Fruit fly (Drosophila melanogaster) whole organism, embryonic: ENCODE data around the gene ppk17.

Source experiments
- B-H1 ChIP-seq: fragments of 200-800 bp; sonication (Bioruptor generic); IDR thresholded peaks from 3 replicates; pipeline ENCODE4 v1.3.6; 2022; ENCODE audit warnings: missing biosample characterization, missing genetic modification characterization
- Blimp-1 ChIP-seq: fragments of 200-800 bp; sonication (Bioruptor generic); optimal IDR thresholded peaks from 3 replicates; lab custom pipeline; 2018; ENCODE audit warnings: missing biosample characterization, missing genetic modification characterization, mild to moderate bottlenecking, moderate library complexity, missing genetic modification reagents
- BtbVII ChIP-seq: fragments of 200-800 bp; sonication (Bioruptor generic); optimal IDR thresholded peaks from 3 replicates; lab custom pipeline; 2017; ENCODE audit warnings: missing biosample characterization, mild to moderate bottlenecking, missing genetic modification characterization
- CG10366 ChIP-seq: fragments of 200-800 bp; sonication (Bioruptor generic); IDR thresholded peaks from 2 replicates; pipeline ENCODE4 v1.3.6; 2022; ENCODE audit warnings: missing biosample characterization, missing genetic modification characterization
- CG10431 ChIP-seq: fragments of 200-800 bp; sonication (Bioruptor generic); optimal IDR thresholded peaks from 3 replicates; lab custom pipeline; 2018; ENCODE audit warnings: missing biosample characterization, mild to moderate bottlenecking, missing genetic modification characterization
- CG10979 ChIP-seq: fragments of 200-800 bp; sonication (Bioruptor generic); optimal IDR thresholded peaks from 2 replicates; lab custom pipeline; 2018; ENCODE audit warnings: missing biosample characterization, mild to moderate bottlenecking, missing genetic modification characterization, moderate library complexity
- CG12769 ChIP-seq: fragments of 200-800 bp; sonication (Bioruptor generic); optimal IDR thresholded peaks from 2 replicates; lab custom pipeline; 2019; ENCODE audit warnings: missing biosample characterization, mild to moderate bottlenecking, missing genetic modification characterization, moderate library complexity
- CG13775 ChIP-seq: fragments of 200-800 bp; sonication (Bioruptor generic); optimal IDR thresholded peaks from 3 replicates; lab custom pipeline; 2017; ENCODE audit warnings: missing biosample characterization, mild to moderate bottlenecking, missing genetic modification characterization
- CG14667 ChIP-seq: fragments of 200-800 bp; sonication (Bioruptor generic); IDR thresholded peaks from 2 replicates; pipeline ENCODE4 v1.3.6; 2022; ENCODE audit warnings: missing biosample characterization, missing genetic modification characterization
- CG17568 ChIP-seq: fragments of 200-800 bp; sonication (Bioruptor generic); optimal IDR thresholded peaks from 2 replicates; lab custom pipeline; 2018; ENCODE audit warnings: missing biosample characterization, mild to moderate bottlenecking, missing genetic modification characterization, moderate library complexity
- CG32532 ChIP-seq: fragments of 200-800 bp; sonication (Bioruptor generic); IDR thresholded peaks from 2 replicates; pipeline ENCODE4 v1.3.6; 2022; ENCODE audit warnings: missing biosample characterization, missing genetic modification characterization
- CG33213 ChIP-seq: fragments of 200-800 bp; sonication (Bioruptor generic); optimal IDR thresholded peaks from 3 replicates; lab custom pipeline; 2016; ENCODE audit warnings: missing biosample characterization, missing genetic modification characterization
- CG3726 ChIP-seq: fragments of 200-800 bp; sonication (Bioruptor generic); IDR thresholded peaks from 3 replicates; pipeline ENCODE4, ENCODE4 v1.3.6; 2022; ENCODE audit warnings: missing biosample characterization, missing genetic modification characterization
- CG3995 ChIP-seq: fragments of 200-800 bp; sonication (Bioruptor generic); optimal IDR thresholded peaks from 3 replicates; lab custom pipeline; 2016; ENCODE audit warnings: missing biosample characterization, missing genetic modification characterization
- CG4854 ChIP-seq: fragments of 200-800 bp; sonication (Bioruptor generic); optimal IDR thresholded peaks from 2 replicates; lab custom pipeline; 2016; ENCODE audit warnings: missing biosample characterization, missing genetic modification characterization, inconsistent platforms
- CG5245 ChIP-seq: fragments of 200-800 bp; sonication (Bioruptor generic); optimal IDR thresholded peaks from 3 replicates; lab custom pipeline; 2016; ENCODE audit warnings: missing biosample characterization, missing genetic modification characterization
- CG6689 ChIP-seq: fragments of 200-800 bp; sonication (Bioruptor generic); IDR thresholded peaks from 2 replicates; pipeline ENCODE4 v1.3.6; 2022; ENCODE audit warnings: missing biosample characterization, missing genetic modification characterization
- CG7556 ChIP-seq: fragments of 200-800 bp; sonication (Bioruptor generic); optimal IDR thresholded peaks from 2 replicates; lab custom pipeline; 2017; ENCODE audit warnings: missing biosample characterization, mild to moderate bottlenecking, missing genetic modification characterization
- CG8765 ChIP-seq: fragments of 200-800 bp; sonication (Bioruptor generic); IDR thresholded peaks from 2 replicates; pipeline ENCODE4 v1.3.6; 2022; ENCODE audit warnings: missing biosample characterization, missing genetic modification characterization
- CHES-1-like ChIP-seq: fragments of 200-800 bp; sonication (Bioruptor generic); optimal IDR thresholded peaks from 2 replicates; lab custom pipeline; 2016; ENCODE audit warnings: missing biosample characterization, missing genetic modification characterization
- Dip3 ChIP-seq: fragments of 200-800 bp; sonication (Bioruptor generic); optimal IDR thresholded peaks from 3 replicates; lab custom pipeline; 2016; ENCODE audit warnings: missing biosample characterization, missing genetic modification characterization
- Elba2 ChIP-seq: fragments of 200-800 bp; sonication (Bioruptor generic); optimal IDR thresholded peaks from 3 replicates; lab custom pipeline; 2016; ENCODE audit warnings: missing biosample characterization, missing genetic modification characterization
- Ets65A ChIP-seq: fragments of 200-800 bp; sonication (Bioruptor generic); peaks from one replicate; lab custom pipeline; 2016; ENCODE audit warnings: missing biosample characterization, missing genetic modification characterization
- Ets97D ChIP-seq: fragments of 200-800 bp; sonication (Bioruptor generic); optimal IDR thresholded peaks from 3 replicates; lab custom pipeline; 2016; ENCODE audit warnings: missing biosample characterization, missing genetic modification characterization
- H2.0 ChIP-seq: fragments of 200-800 bp; sonication (Bioruptor generic); IDR thresholded peaks from 2 replicates; pipeline ENCODE4 v1.3.6; 2022; ENCODE audit warnings: missing biosample characterization, missing genetic modification characterization
- HLH3B ChIP-seq: fragments of 200-800 bp; sonication (Bioruptor generic); IDR thresholded peaks from 2 replicates; pipeline ENCODE4 v1.3.6; 2022; ENCODE audit warnings: missing biosample characterization, missing genetic modification characterization
- MESR4 ChIP-seq: fragments of 200-800 bp; sonication (Bioruptor generic); optimal IDR thresholded peaks from 2 replicates; lab custom pipeline; 2018; ENCODE audit warnings: missing biosample characterization, mild to moderate bottlenecking, missing genetic modification characterization, moderate library complexity
- Mrtf ChIP-seq: fragments of 200-800 bp; sonication (Bioruptor generic); IDR thresholded peaks from 3 replicates; pipeline ENCODE4 v1.3.6; 2022; ENCODE audit warnings: missing biosample characterization, missing genetic modification characterization
- NFAT ChIP-seq: fragments of 200-800 bp; sonication (Bioruptor generic); IDR thresholded peaks from 2 replicates; pipeline ENCODE4 v1.3.6; 2022; ENCODE audit warnings: missing biosample characterization, missing genetic modification characterization
- Nf-YC ChIP-seq: fragments of 200-800 bp; optimal IDR thresholded peaks from 3 replicates; lab custom pipeline; 2019; ENCODE audit warnings: missing biosample characterization, mild to moderate bottlenecking, missing genetic modification characterization, moderate library complexity
- NfI ChIP-seq: fragments of 200-800 bp; sonication (Bioruptor generic); optimal IDR thresholded peaks from 3 replicates; lab custom pipeline; 2018; ENCODE audit warnings: missing biosample characterization, mild to moderate bottlenecking, missing genetic modification characterization, moderate library complexity
- YL-1 ChIP-seq: fragments of 200-800 bp; sonication (Bioruptor generic); optimal IDR thresholded peaks from 3 replicates; lab custom pipeline; 2017; ENCODE audit warnings: missing biosample characterization, mild to moderate bottlenecking, missing genetic modification characterization
- ap ChIP-seq: fragments of 200-800 bp; sonication (Bioruptor generic); IDR thresholded peaks from 2 replicates; pipeline ENCODE4 v1.3.6; 2022; ENCODE audit warnings: missing biosample characterization, missing genetic modification characterization
- ase ChIP-seq: fragments of 200-800 bp; sonication (Bioruptor generic); IDR thresholded peaks from 3 replicates; pipeline ENCODE4 v1.3.6; 2022; ENCODE audit warnings: missing biosample characterization, missing genetic modification characterization
- bigmax ChIP-seq: fragments of 200-800 bp; sonication (Bioruptor generic); optimal IDR thresholded peaks from 2 replicates; lab custom pipeline; 2018; ENCODE audit warnings: missing biosample characterization, mild to moderate bottlenecking, missing genetic modification characterization
- cas ChIP-seq: fragments of 200-800 bp; sonication (Bioruptor generic); IDR thresholded peaks from 2 replicates; pipeline ENCODE4 v1.3.6; 2022; ENCODE audit warnings: missing biosample characterization, missing genetic modification characterization
- chn ChIP-seq: fragments of 200-800 bp; sonication (Bioruptor generic); optimal IDR thresholded peaks from 2 replicates; lab custom pipeline; 2016; ENCODE audit warnings: missing biosample characterization, missing genetic modification characterization
- eyg ChIP-seq: fragments of 200-800 bp; sonication (Bioruptor generic); optimal IDR thresholded peaks from 3 replicates; lab custom pipeline; 2016; ENCODE audit warnings: missing biosample characterization, missing genetic modification characterization
- gcm2 ChIP-seq: fragments of 200-800 bp; sonication (Bioruptor generic); optimal IDR thresholded peaks from 2 replicates; lab custom pipeline; 2016; ENCODE audit warnings: missing biosample characterization, missing genetic modification characterization
- h ChIP-seq: fragments of >200 bp; optimal IDR thresholded peaks from 2 replicates; lab custom pipeline; 2017
- hbn ChIP-seq: fragments of 200-800 bp; sonication (Bioruptor generic); IDR thresholded peaks from 2 replicates; pipeline ENCODE4 v1.3.6; 2022; ENCODE audit warnings: missing biosample characterization, missing genetic modification characterization; ENCODE audit not compliant: partially characterized antibody
- inv ChIP-seq: fragments of 200-800 bp; sonication (Bioruptor generic); IDR thresholded peaks from 2 replicates; pipeline ENCODE4 v1.3.6; 2022; ENCODE audit warnings: missing biosample characterization, missing genetic modification characterization; ENCODE audit not compliant: partially characterized antibody
- jing ChIP-seq: fragments of 200-800 bp; sonication (Bioruptor generic); optimal IDR thresholded peaks from 2 replicates; lab custom pipeline; 2018; ENCODE audit warnings: missing biosample characterization, mild to moderate bottlenecking, missing genetic modification characterization
- lola ChIP-seq, 3 experiments: fragments of >200 bp in 2 of 3; fragments of 200-800 bp in 1 of 3; sonication (Bioruptor generic) in 1 of 3; optimal IDR thresholded peaks; 2 replicates each; lab custom pipeline; 2017 to 2019; ENCODE audit warnings: missing biosample characterization in 3 of 3, missing genetic modification characterization in 3 of 3, mild to moderate bottlenecking in 1 of 3, moderate library complexity in 1 of 3
- nmo ChIP-seq: fragments of 200-800 bp; sonication (Bioruptor generic); optimal IDR thresholded peaks from 2 replicates; lab custom pipeline; 2018; ENCODE audit warnings: missing biosample characterization, mild to moderate bottlenecking, missing genetic modification characterization, moderate library complexity
- nom ChIP-seq: fragments of 200-800 bp; sonication (Bioruptor generic); optimal IDR thresholded peaks from 2 replicates; lab custom pipeline; 2017; ENCODE audit warnings: missing biosample characterization, missing genetic modification characterization, mild to moderate bottlenecking, moderate library complexity, missing genetic modification reagents
- odd ChIP-seq: fragments of 200-800 bp; sonication (Bioruptor generic); optimal IDR thresholded peaks from 2 replicates; lab custom pipeline; 2017; ENCODE audit warnings: missing biosample characterization, mild to moderate bottlenecking, missing genetic modification characterization
- tio ChIP-seq: fragments of 200-800 bp; sonication (Bioruptor generic); optimal IDR thresholded peaks from 2 replicates; lab custom pipeline; 2017; ENCODE audit warnings: missing biosample characterization, missing genetic modification characterization, inconsistent platforms
- tna ChIP-seq: fragments of 200-800 bp; sonication (Bioruptor generic); IDR thresholded peaks from 2 replicates; pipeline ENCODE4 v1.3.6; 2022; ENCODE audit warnings: missing biosample characterization, missing genetic modification characterization; ENCODE audit not compliant: partially characterized antibody
- twi ChIP-seq: fragments of 200-800 bp; optimal IDR thresholded peaks from 2 replicates; lab custom pipeline; 2019; ENCODE audit warnings: missing biosample characterization, mild to moderate bottlenecking, missing genetic modification characterization, moderate library complexity
- vvl ChIP-seq: fragments of 200-800 bp; sonication (Bioruptor generic); IDR thresholded peaks from 2 replicates; pipeline ENCODE4 v1.3.6; 2022; ENCODE audit warnings: missing biosample characterization, missing genetic modification characterization
- wek ChIP-seq: fragments of 200-800 bp; sonication (Bioruptor generic); optimal IDR thresholded peaks from 3 replicates; lab custom pipeline; 2018; ENCODE audit warnings: missing biosample characterization, mild to moderate bottlenecking, missing genetic modification characterization, moderate library complexity
- yki ChIP-seq: fragments of >200 bp; optimal IDR thresholded peaks from 3 replicates; lab custom pipeline; 2018

The ppk17 gene

DNA sequence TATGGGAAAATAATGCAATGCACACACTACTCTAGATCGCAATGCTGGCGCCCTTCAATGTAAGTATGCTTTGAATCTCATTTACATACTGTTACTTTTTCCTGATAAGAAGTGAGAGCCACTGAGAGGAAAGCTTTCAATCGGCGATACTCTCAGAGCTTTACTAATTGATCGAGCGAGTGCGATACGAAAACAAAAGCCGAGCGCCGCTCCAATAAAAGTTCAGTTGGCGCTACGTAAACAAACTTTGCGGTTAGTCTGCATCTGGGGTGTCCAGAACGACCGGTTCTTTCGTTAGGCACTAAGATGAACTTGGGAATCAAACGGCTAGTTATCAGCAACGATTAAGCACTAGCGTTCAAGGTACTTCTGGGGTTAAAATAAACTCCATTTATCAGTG is 31.0 kb upstream of the ppk17 start, which contains the start of gene CG17928 (continued):
- no peak for TF ChIP-seq CHES-1-like
- TF ChIP-seq CG12769: peak; percentile 57
- TF ChIP-seq Nf-YC (tag; lab: Kevin White, UChicago): no peak
- no peak for TF ChIP-seq CG17568 (GFP tag; lab: Kevin White, UChicago)
- TF ChIP-seq CG6689: no peak
- no peak for TF ChIP-seq B-H1 (GFP tag; lab: Robert Waterston, UW)
- peak; percentile 71 for TF ChIP-seq CG3995
- TF ChIP-seq nmo (GFP tag; lab: Kevin White, UChicago): no peak
- TF ChIP-seq gcm2 (GFP tag; lab: Kevin White, UChicago): no peak
- TF ChIP-seq cas: no peak
- no peak for TF ChIP-seq wek (GFP tag; lab: Kevin White, UChicago)
- no peak for TF ChIP-seq ap (GFP tag; lab: Robert Waterston, UW)
- no peak for TF ChIP-seq odd (GFP tag; lab: Kevin White, UChicago)
- TF ChIP-seq h (lab: Kevin White, UChicago): no peak
- no peak for TF ChIP-seq Ets97D (GFP tag; lab: Kevin White, UChicago)
- TF ChIP-seq CG7556 (GFP tag; lab: Kevin White, UChicago): no peak
- no peak for TF ChIP-seq eyg (GFP tag; lab: Kevin White, UChicago)
- TF ChIP-seq Blimp-1: no peak
- no peak for TF ChIP-seq CG33213 (GFP tag; lab: Kevin White, UChicago)
- TF ChIP-seq Elba2 (GFP tag; lab: Kevin White, UChicago): no peak
- no peak for TF ChIP-seq MESR4 (GFP tag; lab: Kevin White, UChicago)
- TF ChIP-seq inv (GFP tag; lab: Robert Waterston, UW): no peak
- TF ChIP-seq CG10979: no peak
- no peak for TF ChIP-seq CG4854
- no peak for TF ChIP-seq lola (GFP tag; optimal IDR thresholded peaks at IDR 0.05; lab: Kevin White, UChicago)
- TF ChIP-seq nom (GFP tag; lab: Kevin White, UChicago): no peak
- TF ChIP-seq HLH3B: no peak; the same call in 1 of the 2 replicates
- TF ChIP-seq NfI (GFP tag; lab: Kevin White, UChicago): no peak
- TF ChIP-seq CG13775 (GFP tag; lab: Kevin White, UChicago): no peak
- no peak for TF ChIP-seq CG5245 (GFP tag; lab: Kevin White, UChicago)
- no peak for TF ChIP-seq yki
- 0 out of 2 replicates have a peak, but pooled peaks have one; percentile 11 for TF ChIP-seq CG32532 (GFP tag; lab: Robert Waterston, UW)
- TF ChIP-seq H2.0: no peak
- TF ChIP-seq CG10366 (GFP tag; lab: Robert Waterston, UW): no peak
- TF ChIP-seq CG8765 (GFP tag; lab: Robert Waterston, UW): no peak
- TF ChIP-seq bigmax: no peak
- TF ChIP-seq YL-1: no peak
- no peak for TF ChIP-seq Ets65A (GFP tag; lab: Kevin White, UChicago)
- no peak for TF ChIP-seq chn (GFP tag; lab: Kevin White, UChicago)
- peak; percentile 72 for TF ChIP-seq vvl
- TF ChIP-seq hbn (GFP tag; lab: Robert Waterston, UW): 0 out of 2 replicates have a peak, but pooled peaks have one; percentile 13
- no peak for TF ChIP-seq NFAT
- no peak for TF ChIP-seq tna
- TF ChIP-seq CG14667 (GFP tag; lab: Robert Waterston, UW): no peak
- no peak for TF ChIP-seq jing (GFP tag; lab: Kevin White, UChicago)
- no peak for TF ChIP-seq tio (GFP tag; lab: Kevin White, UChicago)
- TF ChIP-seq Dip3 (GFP tag; lab: Kevin White, UChicago): no peak
- no peak for TF ChIP-seq Mrtf
- TF ChIP-seq twi (tag; lab: Kevin White, UChicago): no peak
- no peak for TF ChIP-seq ase
- no peak for TF ChIP-seq CG3726 (GFP tag; lab: Robert Waterston, UW)
- TF ChIP-seq CG10431: no peak
- TF ChIP-seq BtbVII: no peak
